ENCODE assay signal across 5 fruit fly cellular contexts in the genomic region with DNA sequence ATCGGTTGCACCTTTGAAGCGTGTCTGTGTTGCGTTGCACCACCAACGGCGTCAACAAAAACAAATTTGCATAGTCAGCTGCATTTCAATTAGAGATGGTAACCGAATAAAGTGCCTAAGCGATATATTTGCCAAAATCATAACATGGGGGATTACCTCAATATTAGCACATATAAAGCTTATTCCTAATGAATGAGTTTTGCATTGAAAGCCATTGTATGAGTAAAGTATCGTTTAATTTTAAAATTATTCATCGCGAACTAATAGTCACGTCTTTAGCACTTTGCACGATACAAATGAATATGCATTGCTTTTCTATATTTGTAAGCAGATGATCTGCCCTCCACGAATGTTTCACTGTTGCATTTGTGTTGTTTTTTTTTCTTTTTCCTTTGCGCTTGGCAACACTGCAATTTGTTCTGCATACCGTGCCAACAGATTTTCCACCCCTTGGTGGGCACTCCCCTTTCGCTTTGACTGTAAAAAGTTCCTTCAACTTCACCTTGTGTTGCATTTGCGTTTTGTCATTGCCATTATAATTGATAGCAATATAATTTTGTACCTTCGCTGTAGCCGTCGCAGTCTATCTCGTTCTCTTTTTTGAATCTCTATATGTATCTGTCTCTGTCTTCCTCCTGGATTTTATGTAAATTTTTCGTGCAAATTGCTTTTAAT.
TF ChIP-seq lines count a peak whose summit lies in the region.

No protein-coding gene starts in this region.

- TF ChIP-seq CTCF in whole organism, embryonic (GFP tag; optimal IDR thresholded peaks at IDR 0.05; lab: Kevin White, UChicago): no peak

TF ChIP-seq in whole organism, adult, 20 proteins besides CTCF, POLR2A, EP300 and RAD21:
- no peak for TF ChIP-seq toe (GFP tag; optimal IDR thresholded peaks at IDR 0.05; lab: Kevin White, UChicago)
- TF ChIP-seq CG1620 (GFP tag; optimal IDR thresholded peaks at IDR 0.05; lab: Kevin White, UChicago): no peak
- no peak for TF ChIP-seq CG14711 (tag; optimal IDR thresholded peaks at IDR 0.05; lab: Kevin White, UChicago)
- TF ChIP-seq CG7045 (GFP tag; optimal IDR thresholded peaks at IDR 0.05; lab: Kevin White, UChicago): no peak
- peak; percentile 59 for TF ChIP-seq tj (GFP tag; optimal IDR thresholded peaks at IDR 0.05; lab: Kevin White, UChicago)

TF ChIP-seq in whole organism, embryonic, 481 proteins besides CTCF, POLR2A, EP300 and RAD21 (continues in another document):
- TF ChIP-seq ems (GFP tag; optimal IDR thresholded peaks at IDR 0.05; lab: Kevin White, UChicago): no peak
- TF ChIP-seq CG31388 (GFP tag; optimal IDR thresholded peaks at IDR 0.05; lab: Kevin White, UChicago): no peak
- no peak for TF ChIP-seq NK7.1 (GFP tag; optimal IDR thresholded peaks at IDR 0.05; lab: Kevin White, UChicago)
- TF ChIP-seq HmgD (GFP tag; optimal IDR thresholded peaks at IDR 0.05; lab: Kevin White, UChicago): no peak
- no peak for TF ChIP-seq pan (optimal IDR thresholded peaks at IDR 0.05; lab: Kevin White, UChicago)
- no peak for TF ChIP-seq pan (GFP tag; optimal IDR thresholded peaks at IDR 0.05 in 1 of 2, IDR thresholded peaks at IDR 0.05 in 1 of 2)
- TF ChIP-seq CG17912 (GFP tag; optimal IDR thresholded peaks at IDR 0.05; lab: Kevin White, UChicago): no peak
- no peak for TF ChIP-seq da (GFP tag; optimal IDR thresholded peaks at IDR 0.05; lab: Kevin White, UChicago)
- TF ChIP-seq Gug (GFP tag; IDR thresholded peaks at IDR 0.05; lab: Robert Waterston, UW): no peak
- TF ChIP-seq Pdp1 (GFP tag; optimal IDR thresholded peaks at IDR 0.05; lab: Kevin White, UChicago): no peak
- TF ChIP-seq Hsf (GFP tag; optimal IDR thresholded peaks at IDR 0.05; lab: Kevin White, UChicago): no peak
- no peak for TF ChIP-seq bbx (GFP tag; IDR thresholded peaks at IDR 0.05; lab: Robert Waterston, UW; ENCODE audit: partially characterized antibody)
- TF ChIP-seq sens (GFP tag; lab: Kevin White, UChicago): peak; percentile 81
- TF ChIP-seq CG15514 (GFP tag; optimal IDR thresholded peaks at IDR 0.05; lab: Kevin White, UChicago): no peak
- no peak for TF ChIP-seq Xrp1 (GFP tag; IDR thresholded peaks at IDR 0.05; lab: Robert Waterston, UW)
- no peak for TF ChIP-seq CG16863 (GFP tag; optimal IDR thresholded peaks at IDR 0.05; lab: Kevin White, UChicago)
- TF ChIP-seq bsh (GFP tag; optimal IDR thresholded peaks at IDR 0.05; lab: Kevin White, UChicago): peak; percentile 16 to 22
- TF ChIP-seq Deaf1 (tag; optimal IDR thresholded peaks at IDR 0.05; lab: Kevin White, UChicago): no peak
- TF ChIP-seq Dad (GFP tag; optimal IDR thresholded peaks at IDR 0.05; lab: Kevin White, UChicago): no peak
- TF ChIP-seq CG10321 (GFP tag; IDR thresholded peaks at IDR 0.05; lab: Robert Waterston, UW): no peak
- TF ChIP-seq CrebB (tag; optimal IDR thresholded peaks at IDR 0.05; lab: Kevin White, UChicago): no peak

TF ChIP-seq in whole organism, prepupa, 60 proteins besides CTCF, POLR2A, EP300 and RAD21 (continues in another document):
- TF ChIP-seq Hr39 (GFP tag; optimal IDR thresholded peaks at IDR 0.05; lab: Kevin White, UChicago) (peak; percentile 46), Gug (GFP tag; IDR thresholded peaks at IDR 0.05; lab: Robert Waterston, UW) (peak; percentile 38; the same call in 1 of the 2 replicates), CG9139 (GFP tag; optimal IDR thresholded peaks at IDR 0.05; lab: Kevin White, UChicago) (no peak), spab (GFP tag; optimal IDR thresholded peaks at IDR 0.05; lab: Kevin White, UChicago) (peak; percentile 25), vri (GFP tag; optimal IDR thresholded peaks at IDR 0.05; lab: Kevin White, UChicago) (no peak), Sox14 (GFP tag; optimal IDR thresholded peaks at IDR 0.05; lab: Kevin White, UChicago) (peak; percentile 39), CG6163 (GFP tag; IDR thresholded peaks at IDR 0.05; lab: Robert Waterston, UW) (peak; percentile 73), svp (GFP tag; lab: Kevin White, UChicago) (peak; percentile 65), net (GFP tag; optimal IDR thresholded peaks at IDR 0.05; lab: Kevin White, UChicago) (peak; percentile 47), fkh (GFP tag; optimal IDR thresholded peaks at IDR 0.05; lab: Kevin White, UChicago) (no peak), Blimp-1 (GFP tag; optimal IDR thresholded peaks at IDR 0.05; lab: Kevin White, UChicago) (no peak), Eip75B (GFP tag; optimal IDR thresholded peaks at IDR 0.05; lab: Kevin White, UChicago) (peak; percentile 52), lz (GFP tag; optimal IDR thresholded peaks at IDR 0.05; lab: Kevin White, UChicago) (peak; percentile 30), achi (GFP tag; optimal IDR thresholded peaks at IDR 0.05; lab: Kevin White, UChicago) (peak; percentile 57), CG11294 (GFP tag; IDR thresholded peaks at IDR 0.05; lab: Robert Waterston, UW) (no peak), CG8319 (GFP tag; optimal IDR thresholded peaks at IDR 0.05; lab: Kevin White, UChicago) (no peak), ss (GFP tag; optimal IDR thresholded peaks at IDR 0.05; lab: Kevin White, UChicago) (peak in 1 of 2 experiments; percentile 45), CG4318 (GFP tag; optimal IDR thresholded peaks at IDR 0.05; lab: Kevin White, UChicago) (no peak), CG6792 (GFP tag; optimal IDR thresholded peaks at IDR 0.05; lab: Kevin White, UChicago) (peak; percentile 46), Sox15 (GFP tag; optimal IDR thresholded peaks at IDR 0.05; lab: Kevin White, UChicago) (no peak), dac (GFP tag; optimal IDR thresholded peaks at IDR 0.05; lab: Kevin White, UChicago) (no peak)

TF ChIP-seq in whole organism, pupa, 21 proteins besides CTCF, POLR2A, EP300 and RAD21:
- TF ChIP-seq CG32121 (GFP tag; IDR thresholded peaks at IDR 0.05; lab: Robert Waterston, UW) (no peak), Snoo (tag; optimal IDR thresholded peaks at IDR 0.05; lab: Kevin White, UChicago) (no peak), CG4496 (GFP tag; IDR thresholded peaks at IDR 0.05; lab: Robert Waterston, UW) (peak; percentile 64), EcR (GFP tag; optimal IDR thresholded peaks at IDR 0.05; lab: Kevin White, UChicago) (peak; percentile 36), Pif1A (GFP tag; optimal IDR thresholded peaks at IDR 0.05; lab: Kevin White, UChicago) (peak; percentile 47), Ets98B (GFP tag; IDR thresholded peaks at IDR 0.05; lab: Robert Waterston, UW) (peak; percentile 49; the same call in 1 of the 2 replicates), rn (GFP tag; IDR thresholded peaks at IDR 0.05; lab: Robert Waterston, UW) (no peak), CG10348 (GFP tag; IDR thresholded peaks at IDR 0.05; lab: Robert Waterston, UW) (no peak), CG9948 (tag; optimal IDR thresholded peaks at IDR 0.05; lab: Kevin White, UChicago) (peak; percentile 54), CG13204 (GFP tag; optimal IDR thresholded peaks at IDR 0.05; lab: Kevin White, UChicago) (no peak), CG8159 (tag; optimal IDR thresholded peaks at IDR 0.05; lab: Kevin White, UChicago) (peak; percentile 64), fd96Ca (GFP tag; IDR thresholded peaks at IDR 0.05; lab: Robert Waterston, UW) (no peak), Pif1B (GFP tag; optimal IDR thresholded peaks at IDR 0.05; lab: Kevin White, UChicago) (peak; percentile 47), CG8301 (tag; optimal IDR thresholded peaks at IDR 0.05; lab: Kevin White, UChicago) (peak; percentile 63), gl (tag; optimal IDR thresholded peaks at IDR 0.05; lab: Kevin White, UChicago) (no peak), D1 (tag; optimal IDR thresholded peaks at IDR 0.05; lab: Kevin White, UChicago) (no peak), CG17806 (tag; optimal IDR thresholded peaks at IDR 0.05; lab: Kevin White, UChicago) (peak; percentile 57), CG14655 (GFP tag; optimal IDR thresholded peaks at IDR 0.05; lab: Kevin White, UChicago) (peak; percentile 67), CG34367 (tag; optimal IDR thresholded peaks at IDR 0.05; lab: Kevin White, UChicago) (peak; percentile 44), CG15710 (tag; optimal IDR thresholded peaks at IDR 0.05; lab: Kevin White, UChicago) (peak; percentile 60), CG12605 (GFP tag; IDR thresholded peaks at IDR 0.05; lab: Robert Waterston, UW) (0 out of 2 replicates have a peak, but pooled peaks have one; percentile 8)

TF ChIP-seq in whole organism, wandering third instar larva, 38 proteins besides CTCF, POLR2A, EP300 and RAD21:
- TF ChIP-seq Abd-B (GFP tag; optimal IDR thresholded peaks at IDR 0.05; lab: Kevin White, UChicago): no peak
- TF ChIP-seq Rel (GFP tag; optimal IDR thresholded peaks at IDR 0.05; lab: Kevin White, UChicago): no peak
- no peak for TF ChIP-seq Rel (tag; optimal IDR thresholded peaks at IDR 0.05; lab: Kevin White, UChicago)
- no peak for TF ChIP-seq rgr (GFP tag; optimal IDR thresholded peaks at IDR 0.05; lab: Kevin White, UChicago)
- peak; percentile 22 for TF ChIP-seq ey (GFP tag; optimal IDR thresholded peaks at IDR 0.05; lab: Kevin White, UChicago)
- no peak for TF ChIP-seq Myc (optimal IDR thresholded peaks at IDR 0.05; lab: Kevin White, UChicago)
- no peak for TF ChIP-seq Mio (GFP tag; optimal IDR thresholded peaks at IDR 0.05; lab: Kevin White, UChicago)
- TF ChIP-seq dsf (GFP tag; optimal IDR thresholded peaks at IDR 0.05; lab: Kevin White, UChicago; ENCODE audit: borderline replicate concordance): no peak
- TF ChIP-seq Sp1 (GFP tag; optimal IDR thresholded peaks at IDR 0.05; lab: Kevin White, UChicago): peak; percentile 12
- TF ChIP-seq woc (GFP tag; optimal IDR thresholded peaks at IDR 0.05; lab: Kevin White, UChicago): peak; percentile 16
- TF ChIP-seq HLH106 (tag; optimal IDR thresholded peaks at IDR 0.05; lab: Kevin White, UChicago): peak; percentile 26
- TF ChIP-seq foxo (GFP tag; optimal IDR thresholded peaks at IDR 0.05; lab: Kevin White, UChicago): peak in 1 of 2 experiments; percentile 49
- no peak for TF ChIP-seq brk (GFP tag; optimal IDR thresholded peaks at IDR 0.05; lab: Kevin White, UChicago)
- peak; percentile 33 for TF ChIP-seq h (GFP tag; optimal IDR thresholded peaks at IDR 0.05; lab: Kevin White, UChicago)
- peak; percentile 26 for TF ChIP-seq fru (GFP tag; optimal IDR thresholded peaks at IDR 0.05; lab: Kevin White, UChicago)
- no peak for TF ChIP-seq br (GFP tag; optimal IDR thresholded peaks at IDR 0.05; lab: Kevin White, UChicago)
- TF ChIP-seq Dif (GFP tag; optimal IDR thresholded peaks at IDR 0.05; lab: Kevin White, UChicago; ENCODE audit: partially characterized antibody): no peak
